In the genomic region with DNA sequence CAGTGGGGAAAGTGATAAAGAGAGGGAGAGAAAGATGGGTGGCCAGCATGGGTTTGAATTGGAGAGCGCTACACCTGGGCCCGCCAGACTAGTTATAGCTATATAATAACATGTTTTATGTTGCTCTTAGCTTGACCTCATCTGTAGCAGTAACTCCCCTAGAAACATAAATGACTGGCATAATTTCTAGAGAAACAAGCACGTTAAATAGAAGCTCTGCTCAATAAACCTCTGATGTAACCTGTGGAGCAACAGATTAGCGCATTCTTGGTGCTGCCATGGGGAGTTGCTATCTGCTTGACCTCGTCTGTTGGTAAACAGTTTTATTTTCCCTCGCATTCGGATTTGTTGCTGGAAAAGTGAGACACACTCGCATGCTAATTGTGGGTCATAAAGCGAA, we compare ENCODE assay signal across 1 fruit fly cellular context.
TF ChIP-seq lines count a peak whose summit lies in the region.

No protein-coding gene starts in this region.

TF ChIP-seq in whole organism, embryonic, 481 proteins besides CTCF, POLR2A, EP300 and RAD21 (continued from another document and continues in another):
- 0 out of 2 replicates have a peak, but pooled peaks have one; percentile 21 for TF ChIP-seq CG10959 (GFP tag; IDR thresholded peaks at IDR 0.05; lab: Robert Waterston, UW)
- peak; percentile 13 for TF ChIP-seq mirr (GFP tag; optimal IDR thresholded peaks at IDR 0.05; lab: Kevin White, UChicago)
- TF ChIP-seq maf-S (GFP tag; optimal IDR thresholded peaks at IDR 0.05; lab: Kevin White, UChicago), result no peak
- TF ChIP-seq CG17912 (GFP tag; optimal IDR thresholded peaks at IDR 0.05; lab: Kevin White, UChicago), result peak; percentile 8
- peak; percentile 61 for TF ChIP-seq Fer3 (tag; optimal IDR thresholded peaks at IDR 0.05; lab: Kevin White, UChicago)
- no peak for TF ChIP-seq CG1832 (GFP tag; optimal IDR thresholded peaks at IDR 0.05; lab: Kevin White, UChicago)
- TF ChIP-seq ac (GFP tag; optimal IDR thresholded peaks at IDR 0.05; lab: Kevin White, UChicago), result no peak
- TF ChIP-seq Fer1 (GFP tag; optimal IDR thresholded peaks at IDR 0.05; lab: Kevin White, UChicago), result peak; percentile 60
- peak; percentile 63 for TF ChIP-seq CG17385 (GFP tag; optimal IDR thresholded peaks at IDR 0.05; lab: Kevin White, UChicago)
- no peak for TF ChIP-seq Kr (GFP tag; optimal IDR thresholded peaks at IDR 0.05; lab: Kevin White, UChicago)
- TF ChIP-seq h (optimal IDR thresholded peaks at IDR 0.05; lab: Kevin White, UChicago), result no peak
- peak; percentile 10 for TF ChIP-seq CG8944 (GFP tag; optimal IDR thresholded peaks at IDR 0.05; lab: Kevin White, UChicago)
- no peak for TF ChIP-seq Atf3 (GFP tag; optimal IDR thresholded peaks at IDR 0.05; lab: Kevin White, UChicago)
- TF ChIP-seq sima (GFP tag; optimal IDR thresholded peaks at IDR 0.05; lab: Kevin White, UChicago), result no peak
- no peak for TF ChIP-seq z (GFP tag; IDR thresholded peaks at IDR 0.05; lab: Robert Waterston, UW)
- TF ChIP-seq bowl (GFP tag; IDR thresholded peaks at IDR 0.05; lab: Robert Waterston, UW), result 0 out of 2 replicates have a peak, but pooled peaks have one; percentile 6
- TF ChIP-seq HmgD (GFP tag; optimal IDR thresholded peaks at IDR 0.05; lab: Kevin White, UChicago), result no peak
- TF ChIP-seq CG11456 (GFP tag; IDR thresholded peaks at IDR 0.05; lab: Robert Waterston, UW), result no peak
- TF ChIP-seq fd3F (GFP tag; optimal IDR thresholded peaks at IDR 0.05; lab: Kevin White, UChicago), result peak; percentile 24
- no peak for TF ChIP-seq GATAe (GFP tag; conservative IDR thresholded peaks at IDR 0.05; lab: Robert Waterston, UW)
- peak; percentile 75 for TF ChIP-seq CG31441 (GFP tag; IDR thresholded peaks at IDR 0.05; lab: Robert Waterston, UW)
- no peak for TF ChIP-seq ERR (GFP tag; optimal IDR thresholded peaks at IDR 0.05; lab: Kevin White, UChicago)
- no peak for TF ChIP-seq vfl (GFP tag; optimal IDR thresholded peaks at IDR 0.05; lab: Kevin White, UChicago)
- TF ChIP-seq al (GFP tag; IDR thresholded peaks at IDR 0.05; lab: Robert Waterston, UW), result peak; percentile 12; the same call in 1 of the 2 replicates
- peak; percentile 69; the same call in 1 of the 2 replicates for TF ChIP-seq CG5953 (GFP tag; IDR thresholded peaks at IDR 0.05; lab: Robert Waterston, UW)
- TF ChIP-seq CG3163 (GFP tag; optimal IDR thresholded peaks at IDR 0.05; lab: Kevin White, UChicago), result no peak
- peak; percentile 58 for TF ChIP-seq nau (GFP tag; optimal IDR thresholded peaks at IDR 0.05; lab: Kevin White, UChicago)
- peak; percentile 61 for TF ChIP-seq salm (tag; optimal IDR thresholded peaks at IDR 0.05; lab: Kevin White, UChicago)
- TF ChIP-seq hkb (optimal IDR thresholded peaks at IDR 0.05; lab: Kevin White, UChicago), result no peak
- TF ChIP-seq hkb (GFP tag; IDR thresholded peaks at IDR 0.05; lab: Robert Waterston, UW), result peak; percentile 58
- peak; percentile 37 for TF ChIP-seq CG30431 (GFP tag; optimal IDR thresholded peaks at IDR 0.05; lab: Kevin White, UChicago)
- TF ChIP-seq CG8924 (tag; optimal IDR thresholded peaks at IDR 0.05; lab: Kevin White, UChicago), result peak; percentile 69
- peak; percentile 67 for TF ChIP-seq CG10543 (GFP tag; optimal IDR thresholded peaks at IDR 0.05; lab: Kevin White, UChicago)
- peak; percentile 37 for TF ChIP-seq Nf-YB (GFP tag; optimal IDR thresholded peaks at IDR 0.05; lab: Kevin White, UChicago)
- TF ChIP-seq Taf1 (GFP tag; IDR thresholded peaks at IDR 0.05; lab: Robert Waterston, UW), result peak; percentile 27; the same call in 1 of the 2 replicates
- no peak for TF ChIP-seq ems (GFP tag; optimal IDR thresholded peaks at IDR 0.05; lab: Kevin White, UChicago)
- peak; percentile 35 for TF ChIP-seq CG34376 (GFP tag; optimal IDR thresholded peaks at IDR 0.05; lab: Kevin White, UChicago)
- peak; percentile 49 for TF ChIP-seq Nf-YC (tag; optimal IDR thresholded peaks at IDR 0.05; lab: Kevin White, UChicago)
- TF ChIP-seq dmrt99B (tag; optimal IDR thresholded peaks at IDR 0.05; lab: Kevin White, UChicago), result peak; percentile 86
- no peak for TF ChIP-seq pb (GFP tag; optimal IDR thresholded peaks at IDR 0.05; lab: Kevin White, UChicago)
- peak; percentile 80 for TF ChIP-seq tap (tag; optimal IDR thresholded peaks at IDR 0.05; lab: Kevin White, UChicago)
- peak; percentile 67 for TF ChIP-seq CG9215 (GFP tag; IDR thresholded peaks at IDR 0.05; lab: Robert Waterston, UW)
- peak; percentile 36 for TF ChIP-seq CG5180 (GFP tag; optimal IDR thresholded peaks at IDR 0.05; lab: Kevin White, UChicago)
- no peak for TF ChIP-seq Dref (GFP tag; IDR thresholded peaks at IDR 0.05; lab: Robert Waterston, UW)
- peak; percentile 68 for TF ChIP-seq Meics (GFP tag; optimal IDR thresholded peaks at IDR 0.05; lab: Kevin White, UChicago)
- no peak for TF ChIP-seq trh (GFP tag; optimal IDR thresholded peaks at IDR 0.05; lab: Kevin White, UChicago)
- 0 out of 3 replicates have a peak, but pooled peaks have one; percentile 50 for TF ChIP-seq Mrtf (GFP tag; IDR thresholded peaks at IDR 0.05; lab: Robert Waterston, UW)
- TF ChIP-seq crp (GFP tag; optimal IDR thresholded peaks at IDR 0.05; lab: Kevin White, UChicago), result no peak
- peak; percentile 77 for TF ChIP-seq CoRest (tag; optimal IDR thresholded peaks at IDR 0.05; lab: Kevin White, UChicago)
- no peak for TF ChIP-seq pita (GFP tag; optimal IDR thresholded peaks at IDR 0.05; lab: Kevin White, UChicago)
- peak; percentile 68 for TF ChIP-seq sisA (GFP tag; IDR thresholded peaks at IDR 0.05; lab: Robert Waterston, UW)
- peak; percentile 70 for TF ChIP-seq CG14014 (GFP tag; IDR thresholded peaks at IDR 0.05; lab: Robert Waterston, UW)
- no peak for TF ChIP-seq abd-A (tag; optimal IDR thresholded peaks at IDR 0.05; lab: Kevin White, UChicago)
- TF ChIP-seq HLH3B (GFP tag; IDR thresholded peaks at IDR 0.05; lab: Robert Waterston, UW), result peak; percentile 67
- peak; percentile 72 for TF ChIP-seq sd (tag; optimal IDR thresholded peaks at IDR 0.05; lab: Kevin White, UChicago)
- peak; percentile 75 for TF ChIP-seq fd96Cb (tag; optimal IDR thresholded peaks at IDR 0.05; lab: Kevin White, UChicago)
- TF ChIP-seq Bdp1 (GFP tag; optimal IDR thresholded peaks at IDR 0.05; lab: Kevin White, UChicago), result peak; percentile 14
- peak; percentile 64 for TF ChIP-seq CG32532 (GFP tag; IDR thresholded peaks at IDR 0.05; lab: Robert Waterston, UW)
- peak; percentile 61 for TF ChIP-seq CG30403 (GFP tag; optimal IDR thresholded peaks at IDR 0.05; lab: Kevin White, UChicago)
- peak; percentile 51 for TF ChIP-seq CG9437 (GFP tag; optimal IDR thresholded peaks at IDR 0.05; lab: Kevin White, UChicago)
- TF ChIP-seq CG17361 (GFP tag; IDR thresholded peaks at IDR 0.05; lab: Robert Waterston, UW), result peak; percentile 65; the same call in 2 of the 3 replicates
- TF ChIP-seq CG6765 (GFP tag; optimal IDR thresholded peaks at IDR 0.05; lab: Kevin White, UChicago), result peak; percentile 53
- TF ChIP-seq CG11085 (GFP tag; IDR thresholded peaks at IDR 0.05; lab: Robert Waterston, UW), result no peak
- no peak for TF ChIP-seq CG13894 (tag; optimal IDR thresholded peaks at IDR 0.05; lab: Kevin White, UChicago)
- TF ChIP-seq Poxn (GFP tag; IDR thresholded peaks at IDR 0.05; lab: Robert Waterston, UW), result no peak
- TF ChIP-seq CG17612 (GFP tag; IDR thresholded peaks at IDR 0.05; lab: Robert Waterston, UW), result no peak
- TF ChIP-seq tna (GFP tag; IDR thresholded peaks at IDR 0.05; lab: Robert Waterston, UW; ENCODE audit: partially characterized antibody), result no peak
- peak; percentile 72 for TF ChIP-seq Ssrp (tag; optimal IDR thresholded peaks at IDR 0.05; lab: Kevin White, UChicago)
- no peak for TF ChIP-seq NC2β (GFP tag; optimal IDR thresholded peaks at IDR 0.05; lab: Kevin White, UChicago)
- peak; percentile 60 for TF ChIP-seq ttk (GFP tag; IDR thresholded peaks at IDR 0.05; lab: Robert Waterston, UW)
- peak; percentile 17 for TF ChIP-seq Hey (tag; optimal IDR thresholded peaks at IDR 0.05; lab: Kevin White, UChicago)
- TF ChIP-seq oc (tag; optimal IDR thresholded peaks at IDR 0.05; lab: Kevin White, UChicago), result peak; percentile 69
- TF ChIP-seq tup (GFP tag; optimal IDR thresholded peaks at IDR 0.05; lab: Kevin White, UChicago), result no peak
- peak; percentile 38 for TF ChIP-seq Six4 (GFP tag; optimal IDR thresholded peaks at IDR 0.05; lab: Kevin White, UChicago)
- no peak for TF ChIP-seq BEAF-32 (GFP tag; optimal IDR thresholded peaks at IDR 0.05; lab: Kevin White, UChicago)
- TF ChIP-seq CG15601 (tag; optimal IDR thresholded peaks at IDR 0.05; lab: Kevin White, UChicago), result peak; percentile 70
- TF ChIP-seq CG13296 (GFP tag; optimal IDR thresholded peaks at IDR 0.05; lab: Kevin White, UChicago), result peak; percentile 39
- TF ChIP-seq CG6175 (GFP tag; IDR thresholded peaks at IDR 0.05; lab: Robert Waterston, UW), result no peak
- TF ChIP-seq ara (GFP tag; IDR thresholded peaks at IDR 0.05; lab: Robert Waterston, UW), result peak; percentile 58; the same call in 1 of the 2 replicates
- no peak for TF ChIP-seq p53 (GFP tag; optimal IDR thresholded peaks at IDR 0.05; lab: Kevin White, UChicago)
- TF ChIP-seq gro (GFP tag; optimal IDR thresholded peaks at IDR 0.05; lab: Kevin White, UChicago), result no peak
- peak; percentile 19; the same call in 1 of the 3 replicates for TF ChIP-seq so (GFP tag; IDR thresholded peaks at IDR 0.05; lab: Robert Waterston, UW)
- no peak for TF ChIP-seq jumu (GFP tag; optimal IDR thresholded peaks at IDR 0.05; lab: Kevin White, UChicago)
- TF ChIP-seq btn (GFP tag; optimal IDR thresholded peaks at IDR 0.05; lab: Kevin White, UChicago), result no peak
- TF ChIP-seq vnd (GFP tag; IDR thresholded peaks at IDR 0.05; lab: Robert Waterston, UW; ENCODE audit: partially characterized antibody), result no peak
- peak; percentile 32 for TF ChIP-seq Camta (GFP tag; optimal IDR thresholded peaks at IDR 0.05; lab: Kevin White, UChicago)
- peak; percentile 31 for TF ChIP-seq kni (GFP tag; optimal IDR thresholded peaks at IDR 0.05; lab: Kevin White, UChicago)
- peak; percentile 69 for TF ChIP-seq Fer2 (tag; optimal IDR thresholded peaks at IDR 0.05; lab: Kevin White, UChicago)
- TF ChIP-seq corto (GFP tag; optimal IDR thresholded peaks at IDR 0.05; lab: Kevin White, UChicago), result no peak
- TF ChIP-seq cad (GFP tag; optimal IDR thresholded peaks at IDR 0.05; lab: Kevin White, UChicago), result no peak
- TF ChIP-seq CG12071 (GFP tag; optimal IDR thresholded peaks at IDR 0.05; lab: Kevin White, UChicago), result peak; percentile 76
- TF ChIP-seq NfI (GFP tag; optimal IDR thresholded peaks at IDR 0.05; lab: Kevin White, UChicago), result peak; percentile 51
- no peak for TF ChIP-seq CG13123 (GFP tag; optimal IDR thresholded peaks at IDR 0.05; lab: Kevin White, UChicago)
- TF ChIP-seq her (GFP tag; optimal IDR thresholded peaks at IDR 0.05; lab: Kevin White, UChicago), result no peak
- TF ChIP-seq CG9797 (GFP tag; optimal IDR thresholded peaks at IDR 0.05; lab: Kevin White, UChicago), result no peak
- peak; percentile 22 for TF ChIP-seq CG4707 (GFP tag; optimal IDR thresholded peaks at IDR 0.05; lab: Kevin White, UChicago)
- no peak for TF ChIP-seq jigr1 (GFP tag; IDR thresholded peaks at IDR 0.05; lab: Robert Waterston, UW)
- TF ChIP-seq CG14710 (tag; optimal IDR thresholded peaks at IDR 0.05; lab: Kevin White, UChicago), result peak; percentile 53
- peak; percentile 11 for TF ChIP-seq CG10431 (GFP tag; optimal IDR thresholded peaks at IDR 0.05; lab: Kevin White, UChicago)
- TF ChIP-seq cas (GFP tag; IDR thresholded peaks at IDR 0.05; lab: Robert Waterston, UW), result no peak
- peak; percentile 75 for TF ChIP-seq gem (tag; optimal IDR thresholded peaks at IDR 0.05; lab: Kevin White, UChicago)
- no peak for TF ChIP-seq luna (GFP tag; optimal IDR thresholded peaks at IDR 0.05; lab: Kevin White, UChicago)
- TF ChIP-seq slp2 (GFP tag; optimal IDR thresholded peaks at IDR 0.05; lab: Kevin White, UChicago), result peak; percentile 15
- no peak for TF ChIP-seq MESR4 (GFP tag; optimal IDR thresholded peaks at IDR 0.05; lab: Kevin White, UChicago)
- no peak for TF ChIP-seq Mad (GFP tag; optimal IDR thresholded peaks at IDR 0.05; lab: Kevin White, UChicago)
- peak; percentile 24 for TF ChIP-seq CG15696 (tag; optimal IDR thresholded peaks at IDR 0.05; lab: Kevin White, UChicago)
- peak; percentile 60 for TF ChIP-seq trem (tag; optimal IDR thresholded peaks at IDR 0.05; lab: Kevin White, UChicago)
- TF ChIP-seq az2 (GFP tag; optimal IDR thresholded peaks at IDR 0.05; lab: Kevin White, UChicago), result peak; percentile 46
- TF ChIP-seq ash1 (GFP tag; optimal IDR thresholded peaks at IDR 0.05; lab: Kevin White, UChicago), result no peak
- no peak for TF ChIP-seq Mes4 (GFP tag; optimal IDR thresholded peaks at IDR 0.05; lab: Kevin White, UChicago)
- TF ChIP-seq CG2889 (GFP tag; IDR thresholded peaks at IDR 0.05; lab: Robert Waterston, UW), result peak; percentile 33; the same call in 1 of the 3 replicates
- peak; percentile 36 for TF ChIP-seq schlank (tag; optimal IDR thresholded peaks at IDR 0.05; lab: Kevin White, UChicago)
- TF ChIP-seq CG12155 (GFP tag; optimal IDR thresholded peaks at IDR 0.05; lab: Kevin White, UChicago), result peak; percentile 36
- peak; percentile 53; the same call in 1 of the 2 replicates for TF ChIP-seq sob (GFP tag; IDR thresholded peaks at IDR 0.05; lab: Robert Waterston, UW)
- TF ChIP-seq CG3726 (GFP tag; IDR thresholded peaks at IDR 0.05; lab: Robert Waterston, UW), result no peak
- TF ChIP-seq CG7987 (GFP tag; optimal IDR thresholded peaks at IDR 0.05; lab: Kevin White, UChicago), result no peak
- TF ChIP-seq dmrt11E (tag; optimal IDR thresholded peaks at IDR 0.05; lab: Kevin White, UChicago), result peak; percentile 40
- peak; percentile 63 for TF ChIP-seq Vsx1 (GFP tag; optimal IDR thresholded peaks at IDR 0.05; lab: Kevin White, UChicago)
- TF ChIP-seq zfh2 (GFP tag; optimal IDR thresholded peaks at IDR 0.05; lab: Kevin White, UChicago), result peak; percentile 43
- TF ChIP-seq unpg (GFP tag; optimal IDR thresholded peaks at IDR 0.05; lab: Kevin White, UChicago), result peak; percentile 75
- peak; percentile 45; the same call in 1 of the 2 replicates for TF ChIP-seq CG31224 (GFP tag; IDR thresholded peaks at IDR 0.05; lab: Robert Waterston, UW)
- no peak for TF ChIP-seq C15 (GFP tag; IDR thresholded peaks at IDR 0.05; lab: Robert Waterston, UW)
- TF ChIP-seq Dbx (GFP tag; IDR thresholded peaks at IDR 0.05; lab: Robert Waterston, UW), result no peak
- peak; percentile 60 for TF ChIP-seq CG6654 (GFP tag; optimal IDR thresholded peaks at IDR 0.05; lab: Kevin White, UChicago)
- TF ChIP-seq CG32772 (GFP tag; IDR thresholded peaks at IDR 0.05; lab: Robert Waterston, UW), result peak; percentile 59
- no peak for TF ChIP-seq Sry-δ (GFP tag; optimal IDR thresholded peaks at IDR 0.05; lab: Kevin White, UChicago)
- peak; percentile 45 to 47 for TF ChIP-seq Pdp1 (GFP tag; optimal IDR thresholded peaks at IDR 0.05; lab: Kevin White, UChicago)
- TF ChIP-seq CG12769 (tag; optimal IDR thresholded peaks at IDR 0.05; lab: Kevin White, UChicago), result peak; percentile 78
- TF ChIP-seq CG1792 (GFP tag; optimal IDR thresholded peaks at IDR 0.05; lab: Kevin White, UChicago), result no peak
